Worm (Caenorhabditis elegans) whole organism, early embryonic: Measurements from ENCODE around the gene panl-2.

Experiments
- B0310.2 ChIP-seq: sonication (generic microtip); optimal IDR thresholded peaks from 2 replicates; lab custom pipeline; 2016; ENCODE audit warnings: mild to moderate bottlenecking, missing genetic modification characterization, missing compliant biosample characterization
- aly-1 ChIP-seq: sonication (generic microtip); optimal IDR thresholded peaks from 2 replicates; lab custom pipeline; 2016; ENCODE audit warnings: missing genetic modification characterization, missing compliant biosample characterization
- ama-1 ChIP-seq: fragments of 150-350 bp; optimal IDR thresholded peaks from 2 replicates; lab custom pipeline; 2014
- ceh-13 ChIP-seq: fragments of 200-800 bp; sonication (Bioruptor generic); optimal IDR thresholded peaks from 2 replicates; lab custom pipeline; 2018; ENCODE audit warnings: mild to moderate bottlenecking, missing genetic modification characterization, missing compliant biosample characterization
- ets-7 ChIP-seq: sonication (generic microtip); optimal IDR thresholded peaks from 2 replicates; lab custom pipeline; 2016; ENCODE audit warnings: missing genotype, missing genetic modification characterization, missing compliant biosample characterization
- hmg-4 ChIP-seq: fragments of 200-800 bp; sonication (Bioruptor generic); optimal IDR thresholded peaks from 2 replicates; lab custom pipeline; 2018; ENCODE audit warnings: mild to moderate bottlenecking, missing genetic modification characterization, missing compliant biosample characterization
- sea-1 ChIP-seq: fragments of 200-800 bp; sonication (Bioruptor generic); conservative IDR thresholded peaks from 2 replicates; pipeline ENCODE4 v1.3.6; 2022; ENCODE audit warnings: missing genetic modification characterization, missing compliant biosample characterization

- no peak for TF ChIP-seq ceh-13 (GFP tag; lab: Kevin White, UChicago)
- no peak for TF ChIP-seq B0310.2 (tag; lab: Kevin White, UChicago)
- TF ChIP-seq ama-1, result no peak
- TF ChIP-seq sea-1 (GFP tag; lab: Robert Waterston, UW), result no peak
- no peak for TF ChIP-seq aly-1 (tag; lab: Kevin White, UChicago)
- TF ChIP-seq ets-7, result no peak
- TF ChIP-seq hmg-4, result no peak
These were observed 40.9 kb upstream of the panl-2 start, which contains the start of gene lgc-38 for ce11 chrIII:7008836-7009235.
